Fruit fly (Drosophila melanogaster): ENCODE data around the gene santa-maria.

dm6 chr2L:7420305-7421287 lies 30.4 kb downstream of the santa-maria start:
- TF ChIP-seq psq (optimal IDR thresholded peaks at IDR 0.05): no peak
- TF ChIP-seq CG8478 (optimal IDR thresholded peaks at IDR 0.05): no peak
- TF ChIP-seq usp (GFP tag; optimal IDR thresholded peaks at IDR 0.05): no peak
- no peak for TF ChIP-seq pan (optimal IDR thresholded peaks at IDR 0.05)
- TF ChIP-seq Dll (optimal IDR thresholded peaks at IDR 0.05): no peak
